Worm (Caenorhabditis elegans) whole organism, L2 larva: ENCODE data around the gene Y62H9A.9.

ENCODE experiments used
- R02D3.7 ChIP-seq: fragments of 150-350 bp; optimal IDR thresholded peaks from 2 replicates; lab custom pipeline; 2014; ENCODE audit warnings: missing biosample characterization, missing genetic modification characterization
- fos-1 ChIP-seq: fragments of 150-350 bp; optimal IDR thresholded peaks from 2 replicates; lab custom pipeline; 2014; ENCODE audit warnings: missing biosample characterization, missing genetic modification characterization
- mdl-1 ChIP-seq, 2 experiments: fragments of 150-350 bp in 1 of 2; sonication (generic microtip) in 1 of 2; optimal IDR thresholded peaks; 2 replicates each; lab custom pipeline; 2017; ENCODE audit warnings: missing biosample characterization in 2 of 2, missing genetic modification characterization in 2 of 2
- snpc-4 ChIP-seq: fragments of 150-350 bp; optimal IDR thresholded peaks from 2 replicates; lab custom pipeline; 2014; ENCODE audit warnings: missing biosample characterization, missing genetic modification characterization
- unc-62 ChIP-seq: fragments of 150-350 bp; optimal IDR thresholded peaks from 2 replicates; lab custom pipeline; 2014; ENCODE audit warnings: missing biosample characterization, missing genetic modification reagents, missing genetic modification characterization
- zag-1 ChIP-seq: fragments of 150-350 bp; optimal IDR thresholded peaks from 2 replicates; lab custom pipeline; 2014; ENCODE audit warnings: missing biosample characterization, missing genetic modification characterization

- no peak for TF ChIP-seq zag-1 (tag; lab: Kevin White, UChicago)
- TF ChIP-seq mdl-1 (tag; optimal IDR thresholded peaks at IDR 0.05; lab: Kevin White, UChicago): no peak
- no peak for TF ChIP-seq unc-62 (GFP tag; lab: Kevin White, UChicago)
- TF ChIP-seq snpc-4: no peak
- no peak for TF ChIP-seq fos-1 (tag; lab: Kevin White, UChicago)
- TF ChIP-seq R02D3.7: no peak
These were observed 18.1 kb downstream of the Y62H9A.9 start, which contains the start of the genes Y62H9A.3 and Y62H9A.4 for ce11 chrX:11879871-11880270.
